Worm (Caenorhabditis elegans) whole organism, L1 larva: ENCODE results near the gene mtr-4.

ENCODE experiments used
- C16A3.4 ChIP-seq: fragments of 150-350 bp; optimal IDR thresholded peaks from 2 replicates; lab custom pipeline; 2014; ENCODE audit warnings: missing biosample characterization, missing genetic modification characterization
- C34B4.2 ChIP-seq: sonication (generic microtip); optimal IDR thresholded peaks from 2 replicates; lab custom pipeline; 2017; ENCODE audit warnings: mild to moderate bottlenecking, missing genetic modification characterization, missing compliant biosample characterization
- aha-1 ChIP-seq: fragments of 150-350 bp; optimal IDR thresholded peaks from 2 replicates; lab custom pipeline; 2014; ENCODE audit warnings: missing biosample characterization, missing genetic modification characterization
- ceh-63 ChIP-seq: fragments of 200-800 bp; sonication (Bioruptor generic); optimal IDR thresholded peaks from 2 replicates; lab custom pipeline; 2018; ENCODE audit warnings: mild to moderate bottlenecking, missing genetic modification characterization, missing compliant biosample characterization
- ceh-90 ChIP-seq: sonication (generic microtip); optimal IDR thresholded peaks from 2 replicates; lab custom pipeline; 2016; ENCODE audit warnings: missing genetic modification characterization, missing compliant biosample characterization
- dpl-1 ChIP-seq, 3 experiments: fragments of 150-350 bp in 2 of 3; sonication (generic microtip) in 1 of 3; optimal IDR thresholded peaks; 2 replicates each; lab custom pipeline; 2014 to 2017; ENCODE audit warnings: missing biosample characterization in 3 of 3, missing genetic modification characterization in 3 of 3, missing genetic modification reagents in 3 of 3
- dsc-1 ChIP-seq: sonication (generic microtip); optimal IDR thresholded peaks from 2 replicates; lab custom pipeline; 2016; ENCODE audit warnings: mild to moderate bottlenecking, missing genetic modification characterization, missing compliant biosample characterization
- egl-13 ChIP-seq: sonication (generic microtip); optimal IDR thresholded peaks from 2 replicates; lab custom pipeline; 2016; ENCODE audit warnings: missing genotype, missing genetic modification reagents, missing genetic modification characterization, missing compliant biosample characterization
- egl-27 ChIP-seq, 2 experiments: fragments of 150-350 bp in 1 of 2; sonication (generic microtip); optimal IDR thresholded peaks; 3 replicates each; lab custom pipeline; 2017 to 2018; ENCODE audit warnings: missing biosample characterization in 2 of 2, missing genetic modification characterization in 2 of 2, missing genetic modification reagents in 2 of 2
- ets-5 ChIP-seq: fragments of 200-800 bp; sonication (Bioruptor generic); IDR thresholded peaks from 2 replicates; pipeline ENCODE4 v1.3.6; 2022; ENCODE audit warnings: missing genetic modification characterization, missing compliant biosample characterization
- fkh-8 ChIP-seq: sonication (generic microtip); optimal IDR thresholded peaks from 2 replicates; lab custom pipeline; 2016; ENCODE audit warnings: mild to moderate bottlenecking, missing genetic modification characterization, missing compliant biosample characterization
- grh-1 ChIP-seq: fragments of 200-800 bp; sonication (Bioruptor generic); IDR thresholded peaks from 2 replicates; pipeline ENCODE4 v1.3.6; 2022; ENCODE audit warnings: missing genetic modification reagents, missing genetic modification characterization, missing compliant biosample characterization
- jun-1 ChIP-seq: fragments of 150-350 bp; optimal IDR thresholded peaks from 2 replicates; lab custom pipeline; 2014; ENCODE audit warnings: missing biosample characterization, missing genetic modification reagents, missing genetic modification characterization
- lin-15B ChIP-seq: fragments of 150-350 bp; sonication (generic microtip); optimal IDR thresholded peaks from 3 replicates; lab custom pipeline; 2014; ENCODE audit warnings: missing biosample characterization, missing genetic modification characterization
- lin-35 ChIP-seq, 2 experiments: fragments of 150-350 bp; optimal IDR thresholded peaks; 2 replicates each; lab custom pipeline; 2014; ENCODE audit warnings: missing biosample characterization in 2 of 2, missing genetic modification characterization in 2 of 2, missing genetic modification reagents in 2 of 2
- mab-9 ChIP-seq: fragments of 200-800 bp; sonication (Bioruptor generic); IDR thresholded peaks from 2 replicates; pipeline ENCODE4 v1.3.6; 2022; ENCODE audit warnings: missing genetic modification reagents, missing genetic modification characterization, missing compliant biosample characterization
- mdl-1 ChIP-seq, 2 experiments: fragments of 150-350 bp; optimal IDR thresholded peaks; 2 replicates each; lab custom pipeline; 2014 to 2017; ENCODE audit warnings: missing biosample characterization in 2 of 2, missing genetic modification characterization in 2 of 2, inconsistent platforms in 1 of 2
- mef-2 ChIP-seq: fragments of 150-350 bp; optimal IDR thresholded peaks from 2 replicates; lab custom pipeline; 2014; ENCODE audit warnings: missing biosample characterization, missing genetic modification characterization
- nhr-11 ChIP-seq: fragments of 150-350 bp; optimal IDR thresholded peaks from 2 replicates; lab custom pipeline; 2014; ENCODE audit warnings: missing biosample characterization, missing genetic modification characterization
- nhr-12 ChIP-seq: sonication (generic microtip); optimal IDR thresholded peaks from 2 replicates; lab custom pipeline; 2017; ENCODE audit warnings: missing biosample characterization, missing genetic modification characterization
- nhr-20 ChIP-seq: sonication (generic microtip); optimal IDR thresholded peaks from 2 replicates; lab custom pipeline; 2016; ENCODE audit warnings: mild to moderate bottlenecking, missing genetic modification characterization, missing compliant biosample characterization
- nhr-47 ChIP-seq: sonication (generic microtip); optimal IDR thresholded peaks from 2 replicates; lab custom pipeline; 2016; ENCODE audit warnings: mild to moderate bottlenecking, missing genetic modification characterization, moderate library complexity, missing compliant biosample characterization
- nhr-71 ChIP-seq: sonication (generic microtip); optimal IDR thresholded peaks from 2 replicates; lab custom pipeline; 2016; ENCODE audit warnings: mild to moderate bottlenecking, missing genetic modification characterization, moderate library complexity, missing compliant biosample characterization
- nhr-76 ChIP-seq: sonication (generic microtip); optimal IDR thresholded peaks from 2 replicates; lab custom pipeline; 2017; ENCODE audit warnings: missing biosample characterization, missing genetic modification characterization
- nhr-77 ChIP-seq: fragments of 150-350 bp; optimal IDR thresholded peaks from 2 replicates; lab custom pipeline; 2014; ENCODE audit warnings: missing biosample characterization, missing genetic modification characterization
- nhr-90 ChIP-seq: sonication (generic microtip); optimal IDR thresholded peaks from 2 replicates; lab custom pipeline; 2016; ENCODE audit warnings: mild to moderate bottlenecking, missing genetic modification characterization, missing compliant biosample characterization; ENCODE audit not compliant: poor library complexity
- pag-3 ChIP-seq: sonication (generic microtip); optimal IDR thresholded peaks from 2 replicates; lab custom pipeline; 2017; ENCODE audit warnings: missing genetic modification characterization, mild to moderate bottlenecking, missing compliant biosample characterization, antibody characterized with exemption, borderline replicate concordance; ENCODE audit not compliant: insufficient read depth
- pqm-1 ChIP-seq: sonication (generic microtip); optimal IDR thresholded peaks from 3 replicates; lab custom pipeline; 2017; ENCODE audit warnings: missing biosample characterization, missing genetic modification characterization
- rnt-1 ChIP-seq: sonication (generic microtip); optimal IDR thresholded peaks from 2 replicates; lab custom pipeline; 2016; ENCODE audit warnings: mild to moderate bottlenecking, missing genetic modification characterization, moderate library complexity, missing compliant biosample characterization
- snu-23 ChIP-seq: sonication (generic microtip); optimal IDR thresholded peaks from 2 replicates; lab custom pipeline; 2016; ENCODE audit warnings: missing genetic modification characterization, missing compliant biosample characterization
- sox-4 ChIP-seq: sonication (generic microtip); optimal IDR thresholded peaks from 2 replicates; lab custom pipeline; 2016; ENCODE audit warnings: missing genetic modification characterization, missing compliant biosample characterization
- tlp-1 ChIP-seq: fragments of 150-350 bp; optimal IDR thresholded peaks from 2 replicates; lab custom pipeline; 2014; ENCODE audit warnings: missing biosample characterization, missing genetic modification characterization
- unc-130 ChIP-seq: fragments of 150-350 bp; optimal IDR thresholded peaks from 2 replicates; lab custom pipeline; 2017; ENCODE audit warnings: missing biosample characterization, missing genetic modification characterization, inconsistent platforms
- unc-30 ChIP-seq: sonication (generic microtip); optimal IDR thresholded peaks from 2 replicates; lab custom pipeline; 2017; ENCODE audit warnings: missing biosample characterization, missing genetic modification characterization
- unc-62 ChIP-seq: fragments of 150-350 bp; optimal IDR thresholded peaks from 2 replicates; lab custom pipeline; 2014; ENCODE audit warnings: missing biosample characterization, missing genetic modification reagents, missing genetic modification characterization
- zip-4 ChIP-seq: fragments of 200-800 bp; sonication (Bioruptor generic); optimal IDR thresholded peaks from 2 replicates; lab custom pipeline; 2018; ENCODE audit warnings: mild to moderate bottlenecking, missing genetic modification characterization, moderate library complexity, missing compliant biosample characterization

The mtr-4 gene

DNA sequence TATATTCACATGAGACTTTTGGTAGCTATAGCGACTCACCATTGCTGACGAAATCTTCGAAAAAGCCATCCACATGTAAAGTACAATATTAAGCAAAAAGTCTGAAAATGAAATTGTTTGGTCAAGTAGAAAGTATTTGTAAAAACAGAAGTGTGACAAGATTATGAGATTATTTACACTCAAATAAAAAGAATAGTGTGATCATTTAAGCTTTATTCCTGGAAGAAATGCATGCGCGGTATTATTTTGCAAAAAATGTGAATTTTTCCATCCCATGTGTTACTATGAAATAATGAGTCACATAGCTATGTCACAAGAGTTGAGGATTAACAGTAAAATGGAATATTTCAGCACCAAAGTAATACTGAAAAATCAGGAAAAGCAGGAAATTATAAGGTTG, 14.9 kb upstream of the mtr-4 start, which contains the start of gene dct-15:
dct-15 (minus strand) TSS at position 101 of the 400 bp plus-strand sequence.
- no peak for TF ChIP-seq tlp-1 (tag; lab: Kevin White, UChicago)
- no peak for TF ChIP-seq nhr-77 (tag; lab: Kevin White, UChicago)
- TF ChIP-seq nhr-71: peak; percentile 31
- TF ChIP-seq nhr-47: peak; percentile 26
- no peak for TF ChIP-seq egl-27 (tag; optimal IDR thresholded peaks at IDR 0.05; lab: Kevin White, UChicago)
- TF ChIP-seq nhr-20 (tag; lab: Kevin White, UChicago): no peak
- TF ChIP-seq dsc-1 (tag; lab: Kevin White, UChicago): peak; percentile 71
- no peak for TF ChIP-seq mdl-1 (tag; optimal IDR thresholded peaks at IDR 0.05; lab: Kevin White, UChicago)
- TF ChIP-seq pqm-1 (tag; lab: Kevin White, UChicago): no peak
- no peak for TF ChIP-seq unc-62 (GFP tag; lab: Kevin White, UChicago)
- peak; percentile 31 for TF ChIP-seq sox-4 (tag; lab: Kevin White, UChicago)
- peak; percentile 68 for TF ChIP-seq fkh-8 (tag; lab: Kevin White, UChicago)

DNA sequence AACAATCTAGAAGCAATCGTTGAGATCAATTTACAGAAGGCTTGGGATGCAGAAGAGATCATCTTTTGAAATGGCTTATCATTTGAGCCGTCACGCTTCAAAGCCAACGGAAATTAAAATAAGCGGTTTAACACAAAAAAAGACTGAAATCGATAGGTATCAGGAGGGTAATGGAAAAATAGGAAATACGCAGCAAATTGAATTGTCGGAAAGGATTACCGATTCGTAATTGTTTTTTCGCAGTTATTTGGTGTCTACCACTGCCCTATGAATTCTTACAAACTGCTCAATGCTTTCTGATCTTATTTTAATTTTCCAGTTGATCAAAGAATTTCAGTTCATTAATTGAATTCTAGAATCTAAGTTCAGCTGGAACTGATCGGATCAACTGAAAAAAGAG, 14.0 kb upstream of the mtr-4 start:
- no peak for TF ChIP-seq lin-35 (GFP tag; optimal IDR thresholded peaks at IDR 0.05; lab: Kevin White, UChicago)
- TF ChIP-seq nhr-47: peak; percentile 26
- TF ChIP-seq nhr-76: no peak
- no peak for TF ChIP-seq snu-23
- TF ChIP-seq dsc-1 (tag; lab: Kevin White, UChicago): peak; percentile 68
- TF ChIP-seq nhr-77 (tag; lab: Kevin White, UChicago): no peak
- no peak for TF ChIP-seq grh-1 (GFP tag; lab: Robert Waterston, UW)
- TF ChIP-seq mdl-1 (tag; optimal IDR thresholded peaks at IDR 0.05; lab: Kevin White, UChicago): no peak
- TF ChIP-seq rnt-1 (tag; lab: Kevin White, UChicago): no peak
- TF ChIP-seq fkh-8 (tag; lab: Kevin White, UChicago): peak; percentile 63
- no peak for TF ChIP-seq nhr-90 (tag; lab: Kevin White, UChicago)
- no peak for TF ChIP-seq ceh-90
- no peak for TF ChIP-seq C16A3.4
- TF ChIP-seq nhr-71: peak; percentile 53
- no peak for TF ChIP-seq mef-2 (tag; lab: Kevin White, UChicago)
- TF ChIP-seq unc-30 (tag; lab: Kevin White, UChicago): peak; percentile 16
- no peak for TF ChIP-seq egl-13 (tag; lab: Kevin White, UChicago)
- TF ChIP-seq jun-1 (tag; lab: Kevin White, UChicago): no peak
- no peak for TF ChIP-seq pqm-1 (tag; lab: Kevin White, UChicago)
- TF ChIP-seq, all 84 proteins: peak for 5

DNA sequence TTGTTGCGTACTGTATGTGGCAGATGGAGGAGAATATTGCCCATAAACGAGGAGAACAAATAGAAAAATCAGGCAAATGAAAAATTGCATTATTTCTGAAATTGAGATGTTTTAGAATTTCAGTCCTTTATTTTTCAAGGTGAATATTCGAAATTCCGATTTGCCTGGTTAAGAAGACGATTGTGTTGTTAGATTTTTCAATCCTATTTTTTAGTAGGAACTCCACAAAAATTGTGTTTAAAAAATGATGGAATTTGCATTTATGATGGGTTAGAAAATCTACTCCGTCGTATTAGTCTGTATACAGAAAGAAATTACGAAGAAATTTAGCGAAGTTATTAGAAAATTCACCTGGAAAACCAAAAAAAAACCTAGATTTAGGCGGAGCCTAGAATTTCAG, 10.1 kb upstream of the mtr-4 start, which contains the start of gene egl-20:
egl-20 (minus strand) TSS at position 101 of the 400 bp plus-strand sequence.
- no peak for TF ChIP-seq nhr-11 (tag; lab: Kevin White, UChicago)
- TF ChIP-seq nhr-12: no peak
- no peak for TF ChIP-seq lin-15B (tag; lab: Kevin White, UChicago)
- TF ChIP-seq nhr-90 (tag; lab: Kevin White, UChicago): no peak
- no peak for TF ChIP-seq dpl-1 (GFP tag; optimal IDR thresholded peaks at IDR 0.05; lab: Kevin White, UChicago)
- TF ChIP-seq mab-9: no peak
- no peak for TF ChIP-seq rnt-1 (tag; lab: Kevin White, UChicago)
- no peak for TF ChIP-seq aha-1 (tag; lab: Kevin White, UChicago)
- no peak for TF ChIP-seq ceh-63 (GFP tag; lab: Kevin White, UChicago)
- no peak for TF ChIP-seq unc-130 (tag; lab: Kevin White, UChicago)
- TF ChIP-seq unc-62 (GFP tag; lab: Kevin White, UChicago): no peak
- no peak for TF ChIP-seq zip-4 (GFP tag; lab: Kevin White, UChicago)
- TF ChIP-seq C34B4.2: no peak
- TF ChIP-seq pag-3 (tag; lab: Kevin White, UChicago): no peak
- TF ChIP-seq fkh-8 (tag; lab: Kevin White, UChicago): no peak
- TF ChIP-seq pqm-1 (tag; lab: Kevin White, UChicago): no peak
- TF ChIP-seq ets-5 (GFP tag; lab: Robert Waterston, UW): no peak
